Fruit fly (Drosophila melanogaster): ENCODE results near the gene CG12795.

CG12795 gene

dm6 chr2L:3469869-3470268 is 17.6 kb downstream of the CG12795 start, which contains the start of the genes Pif1 and CG31776 (continued):
- TF ChIP-seq chif (GFP tag; optimal IDR thresholded peaks at IDR 0.05) = no peak
- TF ChIP-seq Ada2b (GFP tag; IDR thresholded peaks at IDR 0.05) = no peak
- no peak for TF ChIP-seq grn (GFP tag; optimal IDR thresholded peaks at IDR 0.05)
- no peak for TF ChIP-seq mam (GFP tag; optimal IDR thresholded peaks at IDR 0.05)
- TF ChIP-seq Hr3 (GFP tag; optimal IDR thresholded peaks at IDR 0.05) = no peak
- no peak for TF ChIP-seq sr (GFP tag; IDR thresholded peaks at IDR 0.05)
- TF ChIP-seq fd96Cb (tag; optimal IDR thresholded peaks at IDR 0.05) = no peak
- TF ChIP-seq CG14441 (GFP tag; IDR thresholded peaks at IDR 0.05) = no peak
- no peak for TF ChIP-seq CG18764 (GFP tag; optimal IDR thresholded peaks at IDR 0.05)
- peak; percentile 68 for TF ChIP-seq CG14710 (tag; optimal IDR thresholded peaks at IDR 0.05)
- TF ChIP-seq CG3995 (GFP tag; optimal IDR thresholded peaks at IDR 0.05) = peak; percentile 78
- no peak for TF ChIP-seq CG3838 (GFP tag; optimal IDR thresholded peaks at IDR 0.05)
- TF ChIP-seq bbx (GFP tag; IDR thresholded peaks at IDR 0.05; ENCODE audit: partially characterized antibody) = peak; percentile 92
- peak; percentile 89 for TF ChIP-seq CG42726 (GFP tag; IDR thresholded peaks at IDR 0.05; ENCODE audit: partially characterized antibody)
- no peak for TF ChIP-seq rib (GFP tag; IDR thresholded peaks at IDR 0.05)
- no peak for TF ChIP-seq CG12071 (GFP tag; optimal IDR thresholded peaks at IDR 0.05)
- TF ChIP-seq CG10321 (GFP tag; IDR thresholded peaks at IDR 0.05) = no peak
- TF ChIP-seq sna (GFP tag; IDR thresholded peaks at IDR 0.05; ENCODE audit: partially characterized antibody) = peak; percentile 73
- no peak for TF ChIP-seq sim (GFP tag; IDR thresholded peaks at IDR 0.05)
- TF ChIP-seq Sin3A (optimal IDR thresholded peaks at IDR 0.05) = peak; percentile 49
- no peak for TF ChIP-seq Poxn (GFP tag; IDR thresholded peaks at IDR 0.05)
- peak; percentile 9 for TF ChIP-seq p53 (GFP tag; optimal IDR thresholded peaks at IDR 0.05)
- TF ChIP-seq br (optimal IDR thresholded peaks at IDR 0.05) = no peak
- no peak for TF ChIP-seq CG9727 (GFP tag; optimal IDR thresholded peaks at IDR 0.05)
- TF ChIP-seq CG17912 (GFP tag; optimal IDR thresholded peaks at IDR 0.05) = no peak
- TF ChIP-seq gce (GFP tag; IDR thresholded peaks at IDR 0.05) = no peak
- TF ChIP-seq Dfd (GFP tag; optimal IDR thresholded peaks at IDR 0.05) = no peak
- peak; percentile 78 for TF ChIP-seq hbn (GFP tag; IDR thresholded peaks at IDR 0.05; ENCODE audit: partially characterized antibody)
- TF ChIP-seq onecut (GFP tag; IDR thresholded peaks at IDR 0.05) = no peak
- no peak for TF ChIP-seq al (GFP tag; IDR thresholded peaks at IDR 0.05)
- no peak for TF ChIP-seq zfh2 (GFP tag; optimal IDR thresholded peaks at IDR 0.05)
- TF ChIP-seq CG17829 (tag; optimal IDR thresholded peaks at IDR 0.05) = peak; percentile 42
- no peak for TF ChIP-seq CG17361 (GFP tag; IDR thresholded peaks at IDR 0.05)
- no peak for TF ChIP-seq CG31441 (GFP tag; IDR thresholded peaks at IDR 0.05)
- TF ChIP-seq sob (GFP tag; IDR thresholded peaks at IDR 0.05) = no peak
- no peak for TF ChIP-seq luna (GFP tag; optimal IDR thresholded peaks at IDR 0.05)
- TF ChIP-seq Atf6 (GFP tag; IDR thresholded peaks at IDR 0.05) = no peak
- TF ChIP-seq CG17802 (tag; optimal IDR thresholded peaks at IDR 0.05) = peak; percentile 95
- no peak for TF ChIP-seq Mad (GFP tag; optimal IDR thresholded peaks at IDR 0.05)
- peak; percentile 91 for TF ChIP-seq CG8290 (GFP tag; optimal IDR thresholded peaks at IDR 0.05)
- TF ChIP-seq CG8290 (tag; optimal IDR thresholded peaks at IDR 0.05) = peak; percentile 24 to 94
- TF ChIP-seq hth (optimal IDR thresholded peaks at IDR 0.05) = no peak
- no peak for TF ChIP-seq CG10366 (GFP tag; IDR thresholded peaks at IDR 0.05)
- TF ChIP-seq CG2199 (GFP tag; IDR thresholded peaks at IDR 0.05) = no peak
- TF ChIP-seq Nf-YC (tag; optimal IDR thresholded peaks at IDR 0.05) = no peak
- no peak for TF ChIP-seq Ravus (GFP tag; IDR thresholded peaks at IDR 0.05)
- peak in 1 of 2 experiments; percentile 39 for TF ChIP-seq tll (GFP tag; optimal IDR thresholded peaks at IDR 0.05)
- TF ChIP-seq CG16813 (GFP tag; IDR thresholded peaks at IDR 0.05; ENCODE audit: partially characterized antibody) = peak; percentile 89
- no peak for TF ChIP-seq CG10979 (tag; optimal IDR thresholded peaks at IDR 0.05)
- no peak for TF ChIP-seq CG8359 (GFP tag; optimal IDR thresholded peaks at IDR 0.05; ENCODE audit: borderline replicate concordance)
- TF ChIP-seq chm (GFP tag; IDR thresholded peaks at IDR 0.05) = no peak
- no peak for TF ChIP-seq CG8765 (GFP tag; IDR thresholded peaks at IDR 0.05)
- peak; percentile 32 for TF ChIP-seq CG33213 (GFP tag; optimal IDR thresholded peaks at IDR 0.05)
- no peak for TF ChIP-seq B-H1 (GFP tag; IDR thresholded peaks at IDR 0.05)
